Worm (Caenorhabditis elegans) whole organism, mixed stage, embryonic: ENCODE results near the gene tric-1B.2.

Source experiments
- M03D4.4 ChIP-seq: sonication (generic microtip); optimal IDR thresholded peaks from 2 replicates; lab custom pipeline; 2017; ENCODE audit warnings: mild to moderate bottlenecking, missing genetic modification characterization, missing compliant biosample characterization
- lsy-2 ChIP-seq: fragments of 150-350 bp; optimal IDR thresholded peaks from 2 replicates; lab custom pipeline; 2014; ENCODE audit warnings: missing biosample characterization, missing genetic modification characterization
- mab-5 ChIP-seq: fragments of 150-350 bp; optimal IDR thresholded peaks from 2 replicates; lab custom pipeline; 2014; ENCODE audit warnings: missing biosample characterization, missing genetic modification characterization

DNA sequence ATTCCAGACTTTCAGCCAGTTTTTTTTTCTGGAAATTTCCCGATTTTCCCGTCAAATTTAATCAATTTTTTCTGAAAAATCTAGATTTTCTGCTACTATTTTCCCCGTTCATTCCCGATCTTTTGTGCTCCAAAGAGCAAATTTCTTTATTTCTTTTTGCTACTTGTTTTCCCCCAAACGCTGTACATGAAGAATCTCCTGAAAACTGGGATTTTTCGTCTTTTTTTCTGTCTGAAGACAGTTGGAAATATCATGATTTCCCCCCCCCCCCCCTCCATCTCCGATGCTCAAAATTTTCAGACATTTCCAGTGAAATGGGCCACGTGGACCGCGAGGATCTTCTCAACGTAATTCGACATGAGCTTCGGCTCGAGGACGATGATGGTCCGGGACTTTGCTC, 51.2 kb downstream of the tric-1B.2 start, which contains the start of gene sinh-1:
- no peak for TF ChIP-seq lsy-2 (tag; lab: Kevin White, UChicago)
- TF ChIP-seq mab-5 (tag; lab: Kevin White, UChicago), result no peak
- TF ChIP-seq M03D4.4 (tag; lab: Kevin White, UChicago), result no peak
